Fruit fly (Drosophila melanogaster) whole organism, adult: ENCODE results near the gene Muc68E.

Experiments used
- CG11617 ChIP-seq: fragments of 200-800 bp; sonication (Bioruptor generic); optimal IDR thresholded peaks from 2 replicates; lab custom pipeline; 2017; ENCODE audit warnings: mild to moderate bottlenecking, missing biosample characterization, missing genetic modification reagents, missing genetic modification characterization
- CG12768 ChIP-seq: fragments of 200-800 bp; sonication (Bioruptor generic); optimal IDR thresholded peaks from 2 replicates; lab custom pipeline; 2017; ENCODE audit warnings: missing biosample characterization, missing genetic modification characterization, mild to moderate bottlenecking, moderate library complexity, missing genetic modification reagents
- CG14711 ChIP-seq: fragments of 200-800 bp; sonication (Bioruptor generic); optimal IDR thresholded peaks from 2 replicates; lab custom pipeline; 2018; ENCODE audit warnings: missing biosample characterization, mild to moderate bottlenecking, missing genetic modification characterization, moderate library complexity
- CG1620 ChIP-seq: fragments of 200-800 bp; sonication (Bioruptor generic); optimal IDR thresholded peaks from 2 replicates; lab custom pipeline; 2016; ENCODE audit warnings: missing biosample characterization, missing genetic modification characterization
- CG33017 ChIP-seq: fragments of 200-800 bp; sonication (Bioruptor generic); optimal IDR thresholded peaks from 2 replicates; lab custom pipeline; 2018; ENCODE audit warnings: missing biosample characterization, mild to moderate bottlenecking, missing genetic modification characterization, moderate library complexity
- CG5204 ChIP-seq: fragments of 200-800 bp; sonication (Bioruptor generic); optimal IDR thresholded peaks from 2 replicates; lab custom pipeline; 2016; ENCODE audit warnings: missing biosample characterization, missing genetic modification characterization
- CG7045 ChIP-seq: fragments of 200-800 bp; sonication (Bioruptor generic); optimal IDR thresholded peaks from 2 replicates; lab custom pipeline; 2017; ENCODE audit warnings: missing biosample characterization, mild to moderate bottlenecking, missing genetic modification characterization
- CG7101 ChIP-seq: fragments of 200-800 bp; sonication (Bioruptor generic); optimal IDR thresholded peaks from 2 replicates; lab custom pipeline; 2018; ENCODE audit warnings: missing biosample characterization, mild to moderate bottlenecking, missing genetic modification characterization, moderate library complexity
- Clk ChIP-seq: fragments of 200-800 bp; sonication (Bioruptor generic); optimal IDR thresholded peaks from 2 replicates; lab custom pipeline; 2017; ENCODE audit warnings: missing biosample characterization, missing genetic modification characterization
- Crg-1 ChIP-seq: fragments of 200-800 bp; sonication (Bioruptor generic); optimal IDR thresholded peaks from 2 replicates; lab custom pipeline; 2016; ENCODE audit warnings: missing biosample characterization, missing genetic modification characterization
- Hr96 ChIP-seq: fragments of 200-800 bp; sonication (Bioruptor generic); optimal IDR thresholded peaks from 2 replicates; lab custom pipeline; 2016; ENCODE audit warnings: missing biosample characterization, missing genetic modification characterization
- Mnt ChIP-seq: fragments of 200-800 bp; sonication (Bioruptor generic); optimal IDR thresholded peaks from 2 replicates; lab custom pipeline; 2016; ENCODE audit warnings: missing biosample characterization, mild to moderate bottlenecking, missing genetic modification characterization
- bab1 ChIP-seq: fragments of 200-800 bp; sonication (Bioruptor generic); optimal IDR thresholded peaks from 3 replicates; lab custom pipeline; 2019; ENCODE audit warnings: missing biosample characterization, mild to moderate bottlenecking, missing genetic modification characterization, moderate library complexity
- cic ChIP-seq: fragments of 200-800 bp; sonication (Bioruptor generic); optimal IDR thresholded peaks from 2 replicates; lab custom pipeline; 2017; ENCODE audit warnings: missing biosample characterization, mild to moderate bottlenecking, missing genetic modification characterization, moderate library complexity
- cnc ChIP-seq, 2 experiments: fragments of >200 bp; optimal IDR thresholded peaks; 2 replicates each; lab custom pipeline; 2017
- kay ChIP-seq: fragments of 200-800 bp; sonication (Bioruptor generic); peaks from one replicate; lab custom pipeline; 2016; ENCODE audit warnings: missing biosample characterization, missing genetic modification characterization, borderline replicate concordance
- ovo ChIP-seq: fragments of 200-800 bp; sonication (Bioruptor generic); optimal IDR thresholded peaks from 2 replicates; lab custom pipeline; 2016; ENCODE audit warnings: missing biosample characterization, missing genetic modification characterization
- pad ChIP-seq: fragments of 200-800 bp; sonication (Bioruptor generic); optimal IDR thresholded peaks from 3 replicates; lab custom pipeline; 2017; ENCODE audit warnings: missing biosample characterization, missing genetic modification characterization, mild to moderate bottlenecking, moderate library complexity, missing genetic modification reagents
- tj ChIP-seq: fragments of 200-800 bp; sonication (Bioruptor generic); optimal IDR thresholded peaks from 3 replicates; lab custom pipeline; 2017; ENCODE audit warnings: missing biosample characterization, mild to moderate bottlenecking, missing genetic modification characterization, moderate library complexity
- toe ChIP-seq: fragments of 200-800 bp; sonication (Bioruptor generic); optimal IDR thresholded peaks from 2 replicates; lab custom pipeline; 2016; ENCODE audit warnings: missing biosample characterization, missing genetic modification characterization

Gene Muc68E

DNA sequence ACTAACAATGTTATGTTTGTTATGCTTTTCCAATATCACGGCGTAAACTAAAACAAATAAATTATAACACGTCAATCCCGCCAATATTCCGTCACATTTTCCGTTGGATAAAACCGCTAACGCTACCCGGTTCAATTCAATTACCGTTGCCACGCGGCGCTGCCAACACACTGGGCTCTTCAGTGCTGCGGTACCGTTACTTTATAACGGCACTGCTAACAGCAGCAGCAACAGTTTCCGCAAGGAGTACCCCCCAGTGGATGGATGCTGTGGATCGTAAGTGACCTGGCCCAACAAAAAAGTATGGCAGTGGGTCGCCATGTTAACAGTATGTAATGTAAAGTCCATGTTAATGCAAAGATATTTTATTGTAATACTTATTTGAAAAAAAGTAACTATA is 34.1 kb downstream of the Muc68E start, which contains the start of gene CG44837:
TSS of gene CG44837 (minus strand) at position 157 of the 400 bp plus-strand sequence.
- TF ChIP-seq ovo (peak; percentile 66), tj (GFP tag; lab: Kevin White, UChicago) (no peak), Hr96 (GFP tag; lab: Kevin White, UChicago) (no peak), cic (GFP tag; lab: Kevin White, UChicago) (no peak), pad (GFP tag; lab: Kevin White, UChicago) (no peak), CG11617 (GFP tag; lab: Kevin White, UChicago) (no peak)

DNA sequence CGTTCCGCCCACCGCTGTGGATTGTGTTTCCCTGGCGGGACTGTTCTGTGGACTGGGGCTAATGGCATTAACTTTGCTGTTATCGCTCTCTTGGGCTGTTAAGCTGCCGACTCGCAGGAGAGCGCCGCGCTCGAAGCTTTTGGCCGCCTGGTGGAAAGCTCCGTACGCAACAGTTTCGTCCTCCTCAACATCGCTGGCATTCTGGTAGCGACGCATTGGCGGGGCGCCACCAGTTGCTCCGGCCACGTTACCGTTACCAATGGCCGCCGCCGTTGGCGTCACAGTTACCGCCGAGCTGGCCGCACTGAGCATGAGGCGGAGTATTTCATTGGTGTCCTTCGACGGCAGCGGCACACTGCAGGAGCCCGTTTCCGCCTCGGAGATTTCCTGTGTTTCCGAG is 35.5 kb downstream of the Muc68E start:
- TF ChIP-seq Clk (no peak), toe (GFP tag; lab: Kevin White, UChicago) (no peak), bab1 (GFP tag; lab: Kevin White, UChicago) (no peak)

DNA sequence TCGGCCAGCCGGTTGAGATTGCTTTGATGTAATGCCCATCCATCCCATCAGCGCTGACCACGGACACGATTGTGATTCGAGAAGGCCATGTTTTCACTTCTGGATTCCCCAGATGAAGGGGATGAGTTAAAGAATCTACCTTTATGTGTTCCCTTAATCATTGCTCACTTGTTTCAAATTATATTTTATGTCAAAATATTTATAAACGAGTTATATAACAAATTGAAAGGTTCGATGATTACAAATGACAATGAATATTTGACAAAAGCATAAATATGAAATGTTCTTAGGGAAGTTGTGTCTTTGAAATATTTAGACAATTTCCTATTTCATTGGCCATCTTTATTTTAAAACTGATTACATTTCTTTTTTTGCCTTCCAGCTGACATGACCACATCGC is 41.2 kb downstream of the Muc68E start:
- TF ChIP-seq cnc (optimal IDR thresholded peaks at IDR 0.05; lab: Kevin White, UChicago) = no peak
- TF ChIP-seq Clk = no peak
- TF ChIP-seq Hr96 (GFP tag; lab: Kevin White, UChicago) = no peak
- no peak for TF ChIP-seq CG7101 (tag; lab: Kevin White, UChicago)
- TF ChIP-seq toe (GFP tag; lab: Kevin White, UChicago) = no peak
- TF ChIP-seq cic (GFP tag; lab: Kevin White, UChicago) = no peak
- no peak for TF ChIP-seq CG5204 (GFP tag; lab: Kevin White, UChicago)
- no peak for TF ChIP-seq ovo
- TF ChIP-seq pad (GFP tag; lab: Kevin White, UChicago) = no peak
- TF ChIP-seq CG7045 = no peak
- no peak for TF ChIP-seq CG11617 (GFP tag; lab: Kevin White, UChicago)
- no peak for TF ChIP-seq Mnt (GFP tag; lab: Kevin White, UChicago)
- TF ChIP-seq tj (GFP tag; lab: Kevin White, UChicago) = no peak
- TF ChIP-seq CG12768 (GFP tag; lab: Kevin White, UChicago) = no peak
- no peak for TF ChIP-seq Crg-1 (GFP tag; lab: Kevin White, UChicago)
- no peak for TF ChIP-seq kay (GFP tag; lab: Kevin White, UChicago)
- TF ChIP-seq CG1620 (GFP tag; lab: Kevin White, UChicago) = no peak

DNA sequence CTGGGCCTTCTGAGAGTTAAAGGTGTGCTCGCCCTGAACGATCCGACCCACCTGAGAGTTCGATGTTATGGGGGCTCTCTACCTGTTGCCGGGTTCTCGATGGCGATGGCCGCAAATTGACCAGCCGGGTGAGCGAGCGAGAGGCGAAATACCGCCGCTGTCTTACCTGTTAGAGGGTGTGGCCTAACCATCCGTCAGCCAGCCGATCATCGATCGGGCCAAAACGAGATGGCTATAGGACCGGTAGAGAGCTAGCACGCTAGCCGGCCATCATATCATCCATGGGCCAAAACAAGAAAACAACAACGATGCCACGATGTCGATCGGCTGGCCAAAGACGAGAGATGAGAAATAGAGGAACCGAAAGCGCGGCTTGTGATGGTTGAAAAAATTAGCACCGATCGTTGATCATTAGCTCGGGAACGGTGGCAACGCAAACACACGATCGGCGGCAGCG is 45.5 kb downstream of the Muc68E start, which contains the start of gene byn:
TSS of gene byn (plus strand) at position 407 of the 457 bp plus-strand sequence.
- TF ChIP-seq CG1620 (GFP tag; lab: Kevin White, UChicago) (no peak), pad (GFP tag; lab: Kevin White, UChicago) (no peak), CG12768 (GFP tag; lab: Kevin White, UChicago) (no peak), tj (GFP tag; lab: Kevin White, UChicago) (no peak), cic (GFP tag; lab: Kevin White, UChicago) (no peak), CG33017 (no peak), CG5204 (GFP tag; lab: Kevin White, UChicago) (no peak), ovo (no peak), Clk (no peak), CG7045 (no peak), Hr96 (GFP tag; lab: Kevin White, UChicago) (no peak), CG11617 (GFP tag; lab: Kevin White, UChicago) (no peak), CG14711 (tag; lab: Kevin White, UChicago) (no peak), Mnt (GFP tag; lab: Kevin White, UChicago) (no peak), bab1 (GFP tag; lab: Kevin White, UChicago) (no peak)

DNA sequence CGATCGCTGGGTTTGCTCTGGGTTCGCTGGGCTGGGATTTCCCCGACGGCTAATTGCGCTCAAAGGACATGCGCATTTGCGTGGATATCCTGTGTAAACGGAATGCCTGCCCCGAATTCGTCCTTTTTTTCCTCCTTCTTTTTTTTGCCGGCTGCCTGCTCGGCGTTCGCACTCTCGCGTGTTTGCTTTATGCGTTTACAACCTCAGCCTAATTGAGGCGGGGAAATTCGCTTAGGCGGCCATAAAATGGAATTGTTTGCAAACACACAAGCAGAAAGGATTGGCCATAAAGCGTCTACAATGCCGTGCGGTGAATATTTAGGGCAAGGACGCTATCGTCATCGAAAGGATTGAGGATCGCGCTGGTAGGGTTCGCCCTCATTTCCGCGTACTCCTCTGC is 47.4 kb downstream of the Muc68E start:
- TF ChIP-seq ovo = no peak
- no peak for TF ChIP-seq cic (GFP tag; lab: Kevin White, UChicago)
- no peak for TF ChIP-seq tj (GFP tag; lab: Kevin White, UChicago)
- no peak for TF ChIP-seq CG1620 (GFP tag; lab: Kevin White, UChicago)
- TF ChIP-seq pad (GFP tag; lab: Kevin White, UChicago) = no peak
- no peak for TF ChIP-seq toe (GFP tag; lab: Kevin White, UChicago)

DNA sequence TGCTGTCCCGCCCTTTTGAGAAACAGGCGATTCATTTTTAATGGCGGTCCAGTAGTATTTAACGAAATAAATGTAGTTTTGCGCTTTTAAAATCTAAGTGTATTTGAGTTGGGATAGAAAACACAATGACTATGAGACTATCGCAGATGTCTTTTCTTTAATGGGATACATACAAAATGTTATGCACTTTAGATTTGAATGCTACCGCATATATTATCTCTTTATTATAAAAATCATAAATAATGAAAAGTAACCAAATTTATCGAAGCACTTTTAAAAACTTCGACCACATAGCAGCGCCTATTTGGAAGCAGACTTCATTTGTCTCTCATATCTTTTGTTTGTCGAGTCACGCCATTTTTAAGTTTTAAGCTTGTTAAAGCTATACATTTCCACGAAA is 48.1 kb downstream of the Muc68E start, which contains the start of gene SdhAL:
TSS of gene SdhAL (minus strand) at position 101 of the 400 bp plus-strand sequence.
- TF ChIP-seq kay (GFP tag; lab: Kevin White, UChicago) (peak; percentile 2), CG12768 (GFP tag; lab: Kevin White, UChicago) (no peak), cnc (optimal IDR thresholded peaks at IDR 0.05; lab: Kevin White, UChicago) (no peak), Mnt (GFP tag; lab: Kevin White, UChicago) (no peak), Clk (no peak), toe (GFP tag; lab: Kevin White, UChicago) (no peak)

DNA sequence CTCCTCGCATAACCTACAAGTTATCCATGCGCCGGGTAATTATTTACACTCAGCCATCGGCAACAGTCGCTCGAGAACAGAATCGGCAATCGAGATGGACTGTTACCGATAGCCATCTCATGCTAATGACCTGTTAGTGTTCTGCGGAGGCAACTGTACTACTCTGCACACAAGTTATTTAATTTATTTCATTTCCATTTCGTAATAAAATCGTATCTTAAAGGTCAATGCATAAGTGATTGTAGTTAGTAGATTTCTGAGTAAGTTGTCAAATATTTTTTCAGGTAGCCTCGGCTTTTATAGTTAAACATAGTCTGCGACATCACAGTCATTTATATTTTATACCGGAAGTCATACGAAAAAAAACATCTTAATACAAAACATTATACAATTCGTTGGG is 51.6 kb downstream of the Muc68E start, which contains the start of gene CG11588:
TSS of gene CG11588 (plus strand) at position 301 of the 400 bp plus-strand sequence.
- no peak for TF ChIP-seq Mnt (GFP tag; lab: Kevin White, UChicago)
- no peak for TF ChIP-seq bab1 (GFP tag; lab: Kevin White, UChicago)
- no peak for TF ChIP-seq cnc (optimal IDR thresholded peaks at IDR 0.05; lab: Kevin White, UChicago)
- no peak for TF ChIP-seq CG1620 (GFP tag; lab: Kevin White, UChicago)
- TF ChIP-seq CG33017 = no peak
- TF ChIP-seq pad (GFP tag; lab: Kevin White, UChicago) = no peak
- no peak for TF ChIP-seq CG11617 (GFP tag; lab: Kevin White, UChicago)
- TF ChIP-seq CG14711 (tag; lab: Kevin White, UChicago) = no peak
- TF ChIP-seq kay (GFP tag; lab: Kevin White, UChicago) = no peak
